Fruit fly (Drosophila melanogaster): Measurements from ENCODE around the gene CG12003.
A peak's percentile ranks its signal among the peaks of the same experiment; 100 is the strongest.

CG12003 gene

dm6 chr3L:1591692-1592371 is 26.6 kb downstream of the CG12003 start (continued):
- TF ChIP-seq CG2678 (tag; optimal IDR thresholded peaks at IDR 0.05) (peak; percentile 88), ara (GFP tag; IDR thresholded peaks at IDR 0.05) (no peak), pros (GFP tag; optimal IDR thresholded peaks at IDR 0.05) (no peak), rib (GFP tag; IDR thresholded peaks at IDR 0.05) (peak; percentile 93), toy (GFP tag; IDR thresholded peaks at IDR 0.05) (0 out of 2 replicates have a peak, but pooled peaks have one; percentile 18), CG34376 (GFP tag; optimal IDR thresholded peaks at IDR 0.05) (peak; percentile 83), sr (GFP tag; IDR thresholded peaks at IDR 0.05) (no peak), CG3726 (GFP tag; IDR thresholded peaks at IDR 0.05) (no peak), Oaz (GFP tag; IDR thresholded peaks at IDR 0.05) (no peak), CG12299 (tag; optimal IDR thresholded peaks at IDR 0.05) (peak; percentile 79), CoRest (tag; optimal IDR thresholded peaks at IDR 0.05) (peak; percentile 62), NC2β (GFP tag; optimal IDR thresholded peaks at IDR 0.05) (peak; percentile 13), sima (GFP tag; optimal IDR thresholded peaks at IDR 0.05) (no peak), fd3F (GFP tag; optimal IDR thresholded peaks at IDR 0.05) (peak; percentile 75), CG2875 (GFP tag; optimal IDR thresholded peaks at IDR 0.05) (peak; percentile 7), Dref (GFP tag; IDR thresholded peaks at IDR 0.05) (no peak), slou (GFP tag; optimal IDR thresholded peaks at IDR 0.05) (no peak), CG11085 (GFP tag; IDR thresholded peaks at IDR 0.05) (peak; percentile 55; the same call in 1 of the 2 replicates), CG2129 (GFP tag; IDR thresholded peaks at IDR 0.05; ENCODE audit: partially characterized antibody) (no peak), Ets65A (GFP tag) (no peak), psq (GFP tag; optimal IDR thresholded peaks at IDR 0.05) (peak; percentile 6), CG18764 (GFP tag; optimal IDR thresholded peaks at IDR 0.05) (no peak), hb (GFP tag; IDR thresholded peaks at IDR 0.05; ENCODE audit: partially characterized antibody) (no peak), Jarid2 (GFP tag; optimal IDR thresholded peaks at IDR 0.05) (peak; percentile 69), Side (GFP tag; optimal IDR thresholded peaks at IDR 0.05) (peak; percentile 54), CG9797 (GFP tag; optimal IDR thresholded peaks at IDR 0.05) (no peak), Dp (GFP tag; optimal IDR thresholded peaks at IDR 0.05) (no peak), CTCF (GFP tag; optimal IDR thresholded peaks at IDR 0.05) (no peak), CG8281 (tag; optimal IDR thresholded peaks at IDR 0.05) (peak; percentile 46), YL-1 (GFP tag; optimal IDR thresholded peaks at IDR 0.05) (peak; percentile 44), gcm (GFP tag; optimal IDR thresholded peaks at IDR 0.05) (no peak), Rx (GFP tag; IDR thresholded peaks at IDR 0.05) (no peak), sob (GFP tag; IDR thresholded peaks at IDR 0.05) (peak; percentile 84; the same call in 1 of the 2 replicates), pb (GFP tag; optimal IDR thresholded peaks at IDR 0.05) (peak; percentile 33), crol (GFP tag; IDR thresholded peaks at IDR 0.05) (no peak), shn (GFP tag; optimal IDR thresholded peaks at IDR 0.05) (no peak), CG42726 (GFP tag; IDR thresholded peaks at IDR 0.05; ENCODE audit: partially characterized antibody) (no peak), TFAM (GFP tag; optimal IDR thresholded peaks at IDR 0.05) (no peak), CG9437 (GFP tag; optimal IDR thresholded peaks at IDR 0.05) (no peak), Atf3 (GFP tag; optimal IDR thresholded peaks at IDR 0.05) (no peak), cas (GFP tag; IDR thresholded peaks at IDR 0.05) (no peak), B-H2 (GFP tag; optimal IDR thresholded peaks at IDR 0.05) (no peak), CG8765 (GFP tag; IDR thresholded peaks at IDR 0.05) (no peak), CG17829 (tag; optimal IDR thresholded peaks at IDR 0.05) (no peak), Taf1 (GFP tag; IDR thresholded peaks at IDR 0.05) (peak; percentile 36; the same call in 1 of the 2 replicates), unpg (GFP tag; optimal IDR thresholded peaks at IDR 0.05) (peak; percentile 65), CG18011 (GFP tag; optimal IDR thresholded peaks at IDR 0.05) (peak; percentile 62), vnd (GFP tag; IDR thresholded peaks at IDR 0.05; ENCODE audit: partially characterized antibody) (no peak), HLH4C (GFP tag; IDR thresholded peaks at IDR 0.05; ENCODE audit: partially characterized antibody) (no peak), cg (GFP tag; optimal IDR thresholded peaks at IDR 0.05) (no peak), Myb (GFP tag; optimal IDR thresholded peaks at IDR 0.05) (no peak)

Data from whole organism, embryonic.